Worm (Caenorhabditis elegans) whole organism, L2 larva: Measurements from ENCODE around the gene F35A5.1.

Source experiments
- F13H6.1 ChIP-seq: sonication (generic microtip); optimal IDR thresholded peaks from 2 replicates; lab custom pipeline; 2016; ENCODE audit warnings: missing genetic modification characterization, missing compliant biosample characterization
- R02D3.7 ChIP-seq: fragments of 150-350 bp; optimal IDR thresholded peaks from 2 replicates; lab custom pipeline; 2014; ENCODE audit warnings: missing biosample characterization, missing genetic modification characterization
- ceh-82 ChIP-seq: fragments of 150-350 bp; optimal IDR thresholded peaks from 2 replicates; lab custom pipeline; 2014; ENCODE audit warnings: missing biosample characterization, missing genetic modification characterization
- elt-3 ChIP-seq: sonication (generic microtip); optimal IDR thresholded peaks from 2 replicates; lab custom pipeline; 2017; ENCODE audit warnings: missing biosample characterization, missing genetic modification characterization
- fos-1 ChIP-seq: fragments of 150-350 bp; optimal IDR thresholded peaks from 2 replicates; lab custom pipeline; 2014; ENCODE audit warnings: missing biosample characterization, missing genetic modification characterization
- lsy-2 ChIP-seq, 2 experiments: fragments of 150-350 bp in 1 of 2; sonication (generic microtip) in 1 of 2; optimal IDR thresholded peaks; 2 replicates each; lab custom pipeline; 2014 to 2017; ENCODE audit warnings: missing biosample characterization in 2 of 2, missing genetic modification characterization in 2 of 2
- nhr-77 ChIP-seq: fragments of 150-350 bp; optimal IDR thresholded peaks from 2 replicates; lab custom pipeline; 2014; ENCODE audit warnings: missing biosample characterization, missing genetic modification characterization
- skn-1 ChIP-seq: sonication (generic microtip); optimal IDR thresholded peaks from 2 replicates; lab custom pipeline; 2017; ENCODE audit warnings: missing biosample characterization, missing genetic modification characterization
- snpc-4 ChIP-seq: fragments of 150-350 bp; optimal IDR thresholded peaks from 2 replicates; lab custom pipeline; 2014; ENCODE audit warnings: missing biosample characterization, missing genetic modification characterization
- unc-39 ChIP-seq: fragments of 150-350 bp; optimal IDR thresholded peaks from 2 replicates; lab custom pipeline; 2014; ENCODE audit warnings: missing biosample characterization, missing genetic modification characterization
- unc-62 ChIP-seq: fragments of 150-350 bp; optimal IDR thresholded peaks from 2 replicates; lab custom pipeline; 2014; ENCODE audit warnings: missing biosample characterization, missing genetic modification reagents, missing genetic modification characterization
- ztf-11 ChIP-seq: sonication (generic microtip); optimal IDR thresholded peaks from 2 replicates; lab custom pipeline; 2017; ENCODE audit warnings: missing biosample characterization, missing genetic modification characterization
- ztf-4 ChIP-seq: fragments of 150-350 bp; optimal IDR thresholded peaks from 2 replicates; lab custom pipeline; 2014; ENCODE audit warnings: missing biosample characterization, missing genetic modification characterization

DNA sequence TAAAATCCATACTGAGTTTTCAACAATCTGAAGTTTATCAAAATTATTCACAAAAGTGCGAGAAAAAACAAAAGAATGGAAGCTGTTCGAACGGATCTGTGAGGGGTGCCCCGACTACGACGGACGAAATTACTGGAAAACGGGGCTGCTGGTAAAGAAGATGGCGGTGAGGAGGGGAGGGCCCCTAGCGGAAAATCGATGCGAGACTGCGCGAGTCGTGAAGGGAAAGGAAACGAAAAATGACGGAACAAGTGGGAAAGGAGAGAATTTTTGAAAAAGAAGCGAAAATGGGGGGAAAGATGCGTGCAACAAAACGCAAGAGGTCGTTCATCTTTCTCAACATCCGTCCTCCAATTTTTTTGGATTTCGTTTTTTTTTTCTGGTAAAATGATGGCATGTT lies 4.5 kb upstream of the F35A5.1 start:
- TF ChIP-seq ztf-11 (tag; lab: Kevin White, UChicago) (no peak), R02D3.7 (tag; lab: Kevin White, UChicago) (no peak), fos-1 (tag; lab: Kevin White, UChicago) (no peak), lsy-2 (tag; optimal IDR thresholded peaks at IDR 0.05; lab: Kevin White, UChicago) (no peak), unc-62 (GFP tag; lab: Kevin White, UChicago) (no peak), ztf-4 (no peak), elt-3 (tag; lab: Kevin White, UChicago) (no peak), skn-1 (tag; lab: Kevin White, UChicago) (no peak), ceh-82 (tag; lab: Kevin White, UChicago) (no peak), snpc-4 (no peak), unc-39 (no peak), nhr-77 (no peak), F13H6.1 (tag; lab: Kevin White, UChicago) (no peak)
